Worm (Caenorhabditis elegans): ENCODE data around the gene nhr-140.

- TF ChIP-seq pha-2 (tag; optimal IDR thresholded peaks at IDR 0.05) (no peak), dmd-4 (tag; optimal IDR thresholded peaks at IDR 0.05; ENCODE audit: borderline replicate concordance) (no peak), T23F11.4 (GFP tag; optimal IDR thresholded peaks at IDR 0.05) (no peak), nhr-232 (tag; optimal IDR thresholded peaks at IDR 0.05) (no peak), ceh-18 (tag; optimal IDR thresholded peaks at IDR 0.05) (no peak), ceh-14 (tag; optimal IDR thresholded peaks at IDR 0.05) (no peak)
These were observed 47.0 kb upstream of the nhr-140 start, which contains the start of gene twk-11 for ce11 chrV:7036475-7036874.
